Worm (Caenorhabditis elegans): Measurements from ENCODE around the gene pdha-1.

pdha-1 gene

ce11 chrII:8062334-8062791 is 3.7 kb upstream of the pdha-1 start, which contains the start of gene ufd-2:
Gene ufd-2, plus strand, starts transcription at chrII:8062741.
- TF ChIP-seq ceh-45 (GFP tag; IDR thresholded peaks at IDR 0.05) = no peak
- no peak for TF ChIP-seq ceh-22 (tag; optimal IDR thresholded peaks at IDR 0.05)
- peak; percentile 30 for TF ChIP-seq hlh-8 (tag; optimal IDR thresholded peaks at IDR 0.05)
- no peak for TF ChIP-seq elt-4 (tag; optimal IDR thresholded peaks at IDR 0.05)
- TF ChIP-seq K09A11.1 (tag; optimal IDR thresholded peaks at IDR 0.05; ENCODE audit: insufficient read depth) = no peak
- no peak for TF ChIP-seq sox-4 (tag; optimal IDR thresholded peaks at IDR 0.05)
- peak; percentile 75 for TF ChIP-seq rnt-1 (tag; optimal IDR thresholded peaks at IDR 0.05)
- no peak for TF ChIP-seq pax-1 (tag; optimal IDR thresholded peaks at IDR 0.05)
- no peak for TF ChIP-seq K02D7.2 (tag; optimal IDR thresholded peaks at IDR 0.05)
- no peak for TF ChIP-seq npax-4 (tag; optimal IDR thresholded peaks at IDR 0.05)
- peak; percentile 64 for TF ChIP-seq zip-5 (tag; optimal IDR thresholded peaks at IDR 0.05)
- TF ChIP-seq hlh-13 (GFP tag; optimal IDR thresholded peaks at IDR 0.05) = no peak
- TF ChIP-seq C08G9.2 (tag; optimal IDR thresholded peaks at IDR 0.05) = peak; percentile 71
- TF ChIP-seq tbx-7 (tag; optimal IDR thresholded peaks at IDR 0.05) = peak; percentile 51
- peak; percentile 73 for TF ChIP-seq ceh-2 (tag; optimal IDR thresholded peaks at IDR 0.05)
- TF ChIP-seq unc-3 (GFP tag; conservative IDR thresholded peaks at IDR 0.05) = 0 out of 2 replicates have a peak, but pooled peaks have one; percentile 14
- TF ChIP-seq unc-3 (tag; optimal IDR thresholded peaks at IDR 0.05) = no peak
- TF ChIP-seq hlh-15 (tag; optimal IDR thresholded peaks at IDR 0.05) = no peak
- no peak for TF ChIP-seq dmd-4 (tag; optimal IDR thresholded peaks at IDR 0.05; ENCODE audit: borderline replicate concordance)
- TF ChIP-seq che-1 (tag; optimal IDR thresholded peaks at IDR 0.05) = no peak
- no peak for TF ChIP-seq pha-2 (tag; optimal IDR thresholded peaks at IDR 0.05)
- peak; percentile 71 for TF ChIP-seq ceh-18 (tag; optimal IDR thresholded peaks at IDR 0.05)
- peak; percentile 36 for TF ChIP-seq unc-86 (tag; optimal IDR thresholded peaks at IDR 0.05)
- no peak for TF ChIP-seq eyg-1 (tag; optimal IDR thresholded peaks at IDR 0.05)
- TF ChIP-seq tbx-2 (tag; optimal IDR thresholded peaks at IDR 0.05) = peak; percentile 90
- no peak for TF ChIP-seq sdc-2 (tag; optimal IDR thresholded peaks at IDR 0.05)
- no peak for TF ChIP-seq mec-3 (tag; optimal IDR thresholded peaks at IDR 0.05; ENCODE audit: borderline replicate concordance)
- peak; percentile 79 for TF ChIP-seq elt-2 (tag; optimal IDR thresholded peaks at IDR 0.05)
- TF ChIP-seq C38D4.7 (GFP tag; optimal IDR thresholded peaks at IDR 0.05) = no peak
- TF ChIP-seq unc-42 (tag; optimal IDR thresholded peaks at IDR 0.05) = peak; percentile 66
- no peak for TF ChIP-seq sox-2 (GFP tag; IDR thresholded peaks at IDR 0.05)
- TF ChIP-seq syd-9 (tag; optimal IDR thresholded peaks at IDR 0.05) = no peak
- peak; percentile 20 for TF ChIP-seq ceh-48 (tag; optimal IDR thresholded peaks at IDR 0.05)
- no peak for TF ChIP-seq madf-2 (tag; optimal IDR thresholded peaks at IDR 0.05)
- TF ChIP-seq ttx-3 (tag; optimal IDR thresholded peaks at IDR 0.05) = no peak
- TF ChIP-seq ceh-6 (GFP tag; optimal IDR thresholded peaks at IDR 0.05) = no peak
- TF ChIP-seq pha-4 (tag; optimal IDR thresholded peaks at IDR 0.05) = no peak
- TF ChIP-seq gmeb-2 (tag; optimal IDR thresholded peaks at IDR 0.05) = no peak
- no peak for TF ChIP-seq ceh-9 (tag; optimal IDR thresholded peaks at IDR 0.05)
- no peak for TF ChIP-seq nhr-232 (tag; optimal IDR thresholded peaks at IDR 0.05)
- TF ChIP-seq lim-6 (tag; optimal IDR thresholded peaks at IDR 0.05) = no peak
- TF ChIP-seq fkh-10 (GFP tag; optimal IDR thresholded peaks at IDR 0.05) = no peak
- peak; percentile 41 for TF ChIP-seq ztf-16 (tag; optimal IDR thresholded peaks at IDR 0.05)
- TF ChIP-seq odd-2 (tag; optimal IDR thresholded peaks at IDR 0.05) = no peak
- no peak for TF ChIP-seq ama-1 (optimal IDR thresholded peaks at IDR 0.05)
- peak; percentile 48 for TF ChIP-seq ceh-34 (tag; optimal IDR thresholded peaks at IDR 0.05)
- peak; percentile 19 for TF ChIP-seq ahr-1 (tag; optimal IDR thresholded peaks at IDR 0.05)
- TF ChIP-seq ceh-31 (tag; optimal IDR thresholded peaks at IDR 0.05) = peak; percentile 94
- no peak for TF ChIP-seq ceh-24 (tag; optimal IDR thresholded peaks at IDR 0.05)
- TF ChIP-seq unc-55 (GFP tag; optimal IDR thresholded peaks at IDR 0.05) = peak; percentile 15
- TF ChIP-seq Y22D7AL.16 (tag; optimal IDR thresholded peaks at IDR 0.05) = no peak
- TF ChIP-seq ceh-19 (GFP tag; optimal IDR thresholded peaks at IDR 0.05) = no peak
- no peak for TF ChIP-seq T23F11.4 (GFP tag; optimal IDR thresholded peaks at IDR 0.05)
- no peak for TF ChIP-seq pag-3 (tag; optimal IDR thresholded peaks at IDR 0.05; ENCODE audit: borderline replicate concordance)
